Worm (Caenorhabditis elegans) whole organism, mixed stage, embryonic: Measurements from ENCODE around the gene C47E12.9.

Experiments used
- M03D4.4 ChIP-seq: sonication (generic microtip); optimal IDR thresholded peaks from 2 replicates; lab custom pipeline; 2017; ENCODE audit warnings: mild to moderate bottlenecking, missing genetic modification characterization, missing compliant biosample characterization
- bed-3 ChIP-seq: fragments of 200-800 bp; sonication (Bioruptor generic); optimal IDR thresholded peaks from 3 replicates; lab custom pipeline; 2018; ENCODE audit warnings: mild to moderate bottlenecking, missing genetic modification characterization, moderate library complexity, missing compliant biosample characterization
- blmp-1 ChIP-seq: fragments of 150-350 bp; optimal IDR thresholded peaks from 2 replicates; lab custom pipeline; 2014; ENCODE audit warnings: missing biosample characterization, missing genetic modification characterization
- ceh-43 ChIP-seq: fragments of 200-800 bp; sonication (Bioruptor generic); optimal IDR thresholded peaks from 2 replicates; lab custom pipeline; 2018; ENCODE audit warnings: mild to moderate bottlenecking, missing genetic modification characterization, moderate library complexity, missing compliant biosample characterization
- ceh-83 ChIP-seq: fragments of 200-800 bp; sonication (Bioruptor generic); optimal IDR thresholded peaks from 2 replicates; lab custom pipeline; 2018; ENCODE audit warnings: mild to moderate bottlenecking, missing genetic modification characterization, missing compliant biosample characterization
- ces-1 ChIP-seq: fragments of 150-350 bp; optimal IDR thresholded peaks from 2 replicates; lab custom pipeline; 2014; ENCODE audit warnings: missing biosample characterization, missing genetic modification reagents, missing genetic modification characterization
- cnd-1 ChIP-seq: fragments of 200-800 bp; sonication (Bioruptor generic); optimal IDR thresholded peaks from 2 replicates; lab custom pipeline; 2018; ENCODE audit warnings: mild to moderate bottlenecking, missing genetic modification characterization, missing compliant biosample characterization
- elt-3 ChIP-seq: fragments of 150-350 bp; optimal IDR thresholded peaks from 2 replicates; lab custom pipeline; 2014; ENCODE audit warnings: missing biosample characterization, missing genetic modification characterization
- flh-1 ChIP-seq: fragments of 200-800 bp; sonication (Bioruptor generic); optimal IDR thresholded peaks from 2 replicates; lab custom pipeline; 2018; ENCODE audit warnings: mild to moderate bottlenecking, missing genetic modification characterization, moderate library complexity, missing compliant biosample characterization
- ham-2 ChIP-seq: fragments of 200-800 bp; sonication (Bioruptor generic); optimal IDR thresholded peaks from 2 replicates; lab custom pipeline; 2018; ENCODE audit warnings: mild to moderate bottlenecking, missing genetic modification characterization, missing compliant biosample characterization
- hlh-1 ChIP-seq: fragments of 150-350 bp; optimal IDR thresholded peaks from 2 replicates; lab custom pipeline; 2014; ENCODE audit warnings: missing biosample characterization, missing genetic modification reagents, missing genetic modification characterization
- lin-13 ChIP-seq: fragments of 150-350 bp; optimal IDR thresholded peaks from 2 replicates; lab custom pipeline; 2014; ENCODE audit warnings: missing biosample characterization, missing genetic modification characterization
- lin-32 ChIP-seq: fragments of 200-800 bp; sonication (Bioruptor generic); optimal IDR thresholded peaks from 2 replicates; lab custom pipeline; 2018; ENCODE audit warnings: mild to moderate bottlenecking, missing genetic modification characterization, missing compliant biosample characterization
- mep-1 ChIP-seq: fragments of 150-350 bp; optimal IDR thresholded peaks from 2 replicates; lab custom pipeline; 2017; ENCODE audit warnings: missing biosample characterization, missing genetic modification reagents, missing genetic modification characterization, inconsistent platforms
- mls-2 ChIP-seq: sonication (generic microtip); optimal IDR thresholded peaks from 2 replicates; lab custom pipeline; 2016; ENCODE audit warnings: mild to moderate bottlenecking, missing genetic modification characterization, moderate library complexity, missing compliant biosample characterization
- nhr-237 ChIP-seq: fragments of 150-350 bp; optimal IDR thresholded peaks from 2 replicates; lab custom pipeline; 2014; ENCODE audit warnings: missing biosample characterization, missing genetic modification characterization
- nhr-28 ChIP-seq: fragments of 150-350 bp; optimal IDR thresholded peaks from 2 replicates; lab custom pipeline; 2014; ENCODE audit warnings: missing biosample characterization, missing genetic modification characterization
- nhr-76 ChIP-seq: sonication (generic microtip); optimal IDR thresholded peaks from 2 replicates; lab custom pipeline; 2017; ENCODE audit warnings: missing biosample characterization, missing genetic modification characterization
- pha-4 ChIP-seq: fragments of 150-350 bp; optimal IDR thresholded peaks from 2 replicates; lab custom pipeline; 2018; ENCODE audit warnings: missing biosample characterization, missing genetic modification reagents, missing genetic modification characterization
- sptf-1 ChIP-seq: sonication (generic microtip); optimal IDR thresholded peaks from 2 replicates; lab custom pipeline; 2017; ENCODE audit warnings: mild to moderate bottlenecking, missing genetic modification characterization, moderate library complexity, missing compliant biosample characterization
- tbx-8 ChIP-seq: fragments of 200-800 bp; sonication (Bioruptor generic); optimal IDR thresholded peaks from 2 replicates; lab custom pipeline; 2018; ENCODE audit warnings: mild to moderate bottlenecking, missing genetic modification characterization, moderate library complexity, missing compliant biosample characterization
- unc-120 ChIP-seq: sonication (generic microtip); optimal IDR thresholded peaks from 2 replicates; lab custom pipeline; 2017; ENCODE audit warnings: missing genetic modification characterization, missing compliant biosample characterization; ENCODE audit not compliant: poor library complexity, severe bottlenecking
- unc-39 ChIP-seq: fragments of 150-350 bp; optimal IDR thresholded peaks from 2 replicates; lab custom pipeline; 2014; ENCODE audit warnings: missing biosample characterization, missing genetic modification characterization
- unc-62 ChIP-seq: fragments of 150-350 bp; optimal IDR thresholded peaks from 2 replicates; lab custom pipeline; 2014; ENCODE audit warnings: missing biosample characterization, missing genetic modification reagents, missing genetic modification characterization
- zip-8 ChIP-seq: fragments of 150-350 bp; optimal IDR thresholded peaks from 2 replicates; lab custom pipeline; 2014; ENCODE audit warnings: missing biosample characterization, missing genetic modification characterization
- ztf-11 ChIP-seq: fragments of 150-350 bp; optimal IDR thresholded peaks from 2 replicates; lab custom pipeline; 2014; ENCODE audit warnings: missing biosample characterization, missing genetic modification characterization

Gene C47E12.9

ce11 chrIV:9976284-9976683 lies 1.8 kb downstream of the C47E12.9 start, which contains the start of gene C47E12.14:
Gene C47E12.14 (minus strand): TSS chrIV:9976384.
- TF ChIP-seq cnd-1, result no peak

ce11 chrIV:9977602-9978172 lies 3.2 kb downstream of the C47E12.9 start, which contains the start of gene dhp-2:
Gene dhp-2 (plus strand): TSS chrIV:9978122.
- TF ChIP-seq lin-13 (tag; lab: Kevin White, UChicago) (no peak), hlh-1 (tag; lab: Kevin White, UChicago) (peak; percentile 83), unc-62 (GFP tag; lab: Kevin White, UChicago) (no peak)

ce11 chrIV:9982226-9982794 lies 7.8 kb downstream of the C47E12.9 start, which contains the start of gene rrp-1:
Gene rrp-1 (minus strand): TSS chrIV:9982276.
- TF ChIP-seq pha-4 (tag; lab: Kevin White, UChicago) (no peak), nhr-76 (no peak), elt-3 (tag; lab: Kevin White, UChicago) (no peak), ceh-83 (no peak), zip-8 (tag; lab: Kevin White, UChicago) (no peak), lin-32 (GFP tag; lab: Kevin White, UChicago) (no peak), nhr-237 (tag; lab: Kevin White, UChicago) (no peak), tbx-8 (GFP tag; lab: Kevin White, UChicago) (no peak), lin-13 (tag; lab: Kevin White, UChicago) (no peak), blmp-1 (tag; lab: Kevin White, UChicago) (no peak), bed-3 (GFP tag; lab: Kevin White, UChicago) (no peak)

ce11 chrIV:9982895-9983294 lies 8.4 kb downstream of the C47E12.9 start, which contains the start of gene mam-2:
Gene mam-2 (plus strand): TSS chrIV:9983195.
- TF ChIP-seq ham-2 (GFP tag; lab: Kevin White, UChicago) (peak; percentile 33), tbx-8 (GFP tag; lab: Kevin White, UChicago) (no peak)

ce11 chrIV:9989416-9989815 lies 14.9 kb downstream of the C47E12.9 start:
- TF ChIP-seq lin-13 (tag; lab: Kevin White, UChicago) (no peak), ham-2 (GFP tag; lab: Kevin White, UChicago) (no peak), ceh-83 (no peak), nhr-28 (tag; lab: Kevin White, UChicago) (no peak), flh-1 (GFP tag; lab: Kevin White, UChicago) (no peak), unc-39 (tag; lab: Kevin White, UChicago) (no peak), bed-3 (GFP tag; lab: Kevin White, UChicago) (no peak), lin-32 (GFP tag; lab: Kevin White, UChicago) (no peak), sptf-1 (tag; lab: Kevin White, UChicago) (no peak)
- TF ChIP-seq, all 35 proteins: peak for 0

ce11 chrIV:9993403-9994132 lies 19.1 kb downstream of the C47E12.9 start:
- TF ChIP-seq tbx-8 (GFP tag; lab: Kevin White, UChicago) (no peak), unc-120 (tag; lab: Kevin White, UChicago) (no peak), unc-39 (tag; lab: Kevin White, UChicago) (no peak), mls-2 (tag; lab: Kevin White, UChicago) (no peak), ces-1 (GFP tag; lab: Kevin White, UChicago) (no peak), M03D4.4 (tag; lab: Kevin White, UChicago) (no peak), mep-1 (tag; lab: Kevin White, UChicago) (no peak), nhr-76 (no peak), sptf-1 (tag; lab: Kevin White, UChicago) (no peak), nhr-237 (tag; lab: Kevin White, UChicago) (no peak), unc-62 (GFP tag; lab: Kevin White, UChicago) (no peak), ceh-43 (no peak), blmp-1 (tag; lab: Kevin White, UChicago) (no peak), ztf-11 (no peak)
- TF ChIP-seq, all 35 proteins: peak for 0
